Worm (Caenorhabditis elegans) whole organism, late embryonic: ENCODE data around the gene grl-7.

ENCODE experiments used
- C08G9.2 ChIP-seq: sonication (generic microtip); optimal IDR thresholded peaks from 2 replicates; lab custom pipeline; 2016; ENCODE audit warnings: mild to moderate bottlenecking, missing genetic modification characterization, moderate library complexity, missing compliant biosample characterization
- C38D4.7 ChIP-seq: fragments of 200-800 bp; sonication (Bioruptor generic); optimal IDR thresholded peaks from 2 replicates; lab custom pipeline; 2018; ENCODE audit warnings: mild to moderate bottlenecking, missing genetic modification characterization, moderate library complexity, missing compliant biosample characterization
- K09A11.1 ChIP-seq: sonication (generic microtip); optimal IDR thresholded peaks from 2 replicates; lab custom pipeline; 2017; ENCODE audit warnings: antibody characterized with exemption, mild to moderate bottlenecking, missing genetic modification characterization, missing compliant biosample characterization; ENCODE audit not compliant: insufficient read depth
- T23F11.4 ChIP-seq: fragments of 200-800 bp; sonication (Bioruptor generic); optimal IDR thresholded peaks from 2 replicates; lab custom pipeline; 2018; ENCODE audit warnings: mild to moderate bottlenecking, missing genetic modification characterization, missing compliant biosample characterization
- ama-1 ChIP-seq: fragments of 150-350 bp; optimal IDR thresholded peaks from 2 replicates; lab custom pipeline; 2014
- ceh-14 ChIP-seq: sonication (generic microtip); optimal IDR thresholded peaks from 2 replicates; lab custom pipeline; 2016; ENCODE audit warnings: missing genotype, missing genetic modification characterization, missing compliant biosample characterization
- ceh-18 ChIP-seq: sonication (generic microtip); optimal IDR thresholded peaks from 2 replicates; lab custom pipeline; 2016; ENCODE audit warnings: missing genetic modification characterization, missing compliant biosample characterization
- ceh-30 ChIP-seq: fragments of 150-350 bp; optimal IDR thresholded peaks from 2 replicates; lab custom pipeline; 2014; ENCODE audit warnings: missing biosample characterization, missing genetic modification characterization
- ceh-31 ChIP-seq: sonication (generic microtip); optimal IDR thresholded peaks from 2 replicates; lab custom pipeline; 2016; ENCODE audit warnings: missing genetic modification characterization, missing compliant biosample characterization
- ceh-45 ChIP-seq: fragments of 200-800 bp; sonication (Bioruptor generic); IDR thresholded peaks from 2 replicates; pipeline ENCODE4 v1.3.6; 2022; ENCODE audit warnings: missing genetic modification reagents, missing genetic modification characterization, missing compliant biosample characterization
- ceh-9 ChIP-seq: sonication (generic microtip); optimal IDR thresholded peaks from 2 replicates; lab custom pipeline; 2016; ENCODE audit warnings: mild to moderate bottlenecking, missing genetic modification characterization, inconsistent platforms, missing compliant biosample characterization
- dmd-4 ChIP-seq: sonication (generic microtip); optimal IDR thresholded peaks from 2 replicates; lab custom pipeline; 2016; ENCODE audit warnings: borderline replicate concordance, missing genetic modification characterization, missing compliant biosample characterization
- dve-1 ChIP-seq: sonication (generic microtip); optimal IDR thresholded peaks from 2 replicates; lab custom pipeline; 2017; ENCODE audit warnings: antibody characterized with exemption, mild to moderate bottlenecking, missing genetic modification characterization, missing compliant biosample characterization
- elt-2 ChIP-seq: sonication (generic microtip); optimal IDR thresholded peaks from 2 replicates; lab custom pipeline; 2016; ENCODE audit warnings: missing genetic modification reagents, missing genetic modification characterization, missing compliant biosample characterization
- elt-4 ChIP-seq: sonication (generic microtip); optimal IDR thresholded peaks from 2 replicates; lab custom pipeline; 2016; ENCODE audit warnings: missing genetic modification characterization, missing compliant biosample characterization
- ets-4 ChIP-seq: sonication (generic microtip); optimal IDR thresholded peaks from 2 replicates; lab custom pipeline; 2016; ENCODE audit warnings: missing genetic modification characterization, missing compliant biosample characterization
- eyg-1 ChIP-seq: sonication (generic microtip); optimal IDR thresholded peaks from 2 replicates; lab custom pipeline; 2016; ENCODE audit warnings: missing genotype, missing genetic modification characterization, missing compliant biosample characterization
- fax-1 ChIP-seq: sonication (generic microtip); optimal IDR thresholded peaks from 2 replicates; lab custom pipeline; 2016; ENCODE audit warnings: missing genotype, missing genetic modification characterization, missing compliant biosample characterization
- fkh-10 ChIP-seq: fragments of 150-350 bp; optimal IDR thresholded peaks from 2 replicates; lab custom pipeline; 2014; ENCODE audit warnings: missing biosample characterization, missing genetic modification reagents, missing genetic modification characterization
- fkh-6 ChIP-seq: sonication (generic microtip); optimal IDR thresholded peaks from 2 replicates; lab custom pipeline; 2016; ENCODE audit warnings: missing genetic modification characterization, missing compliant biosample characterization
- gmeb-2 ChIP-seq: sonication (generic microtip); optimal IDR thresholded peaks from 2 replicates; lab custom pipeline; 2016; ENCODE audit warnings: missing genetic modification characterization, inconsistent platforms, missing compliant biosample characterization
- hlh-13 ChIP-seq: fragments of 200-800 bp; sonication (Bioruptor generic); optimal IDR thresholded peaks from 2 replicates; lab custom pipeline; 2018; ENCODE audit warnings: mild to moderate bottlenecking, missing genetic modification characterization, missing compliant biosample characterization
- hlh-15 ChIP-seq: sonication (generic microtip); optimal IDR thresholded peaks from 2 replicates; lab custom pipeline; 2016; ENCODE audit warnings: missing genetic modification characterization, missing compliant biosample characterization
- hlh-6 ChIP-seq: sonication (generic microtip); optimal IDR thresholded peaks from 2 replicates; lab custom pipeline; 2016; ENCODE audit warnings: missing genotype, missing genetic modification characterization, missing compliant biosample characterization
- hlh-8 ChIP-seq: sonication (generic microtip); optimal IDR thresholded peaks from 2 replicates; lab custom pipeline; 2016; ENCODE audit warnings: missing genotype, missing genetic modification characterization, missing compliant biosample characterization
- lim-6 ChIP-seq: sonication (generic microtip); optimal IDR thresholded peaks from 2 replicates; lab custom pipeline; 2016; ENCODE audit warnings: missing genetic modification characterization, missing compliant biosample characterization
- madf-2 ChIP-seq: sonication (generic microtip); optimal IDR thresholded peaks from 2 replicates; lab custom pipeline; 2017; ENCODE audit warnings: missing genetic modification characterization, missing compliant biosample characterization
- mec-3 ChIP-seq: sonication (generic microtip); optimal IDR thresholded peaks from 2 replicates; lab custom pipeline; 2016; ENCODE audit warnings: borderline replicate concordance, missing genetic modification characterization, missing compliant biosample characterization
- nfya-1 ChIP-seq: sonication (generic microtip); optimal IDR thresholded peaks from 2 replicates; lab custom pipeline; 2017; ENCODE audit warnings: missing genetic modification characterization, mild to moderate bottlenecking, missing compliant biosample characterization, antibody characterized with exemption, moderate library complexity
- nhr-11 ChIP-seq: fragments of 150-350 bp; optimal IDR thresholded peaks from 2 replicates; lab custom pipeline; 2014; ENCODE audit warnings: missing biosample characterization, missing genetic modification characterization
- nhr-232 ChIP-seq: sonication (generic microtip); optimal IDR thresholded peaks from 2 replicates; lab custom pipeline; 2016; ENCODE audit warnings: missing genetic modification characterization, missing compliant biosample characterization
- npax-4 ChIP-seq: sonication (generic microtip); optimal IDR thresholded peaks from 2 replicates; lab custom pipeline; 2016; ENCODE audit warnings: missing genetic modification characterization, missing compliant biosample characterization
- odd-2 ChIP-seq: sonication (generic microtip); optimal IDR thresholded peaks from 2 replicates; lab custom pipeline; 2017; ENCODE audit warnings: antibody characterized with exemption, mild to moderate bottlenecking, missing genetic modification characterization, missing compliant biosample characterization
- pqm-1 ChIP-seq: sonication (generic microtip); optimal IDR thresholded peaks from 2 replicates; lab custom pipeline; 2016; ENCODE audit warnings: missing genetic modification characterization, missing compliant biosample characterization
- pros-1 ChIP-seq: fragments of 150-350 bp; optimal IDR thresholded peaks from 2 replicates; lab custom pipeline; 2014; ENCODE audit warnings: missing biosample characterization, missing genetic modification reagents, missing genetic modification characterization
- ref-2 ChIP-seq: sonication (generic microtip); optimal IDR thresholded peaks from 2 replicates; lab custom pipeline; 2016; ENCODE audit warnings: missing genetic modification characterization, missing compliant biosample characterization
- rnt-1 ChIP-seq: sonication (generic microtip); optimal IDR thresholded peaks from 2 replicates; lab custom pipeline; 2016; ENCODE audit warnings: missing genetic modification characterization, missing compliant biosample characterization
- sdc-2 ChIP-seq: sonication (generic microtip); optimal IDR thresholded peaks from 2 replicates; lab custom pipeline; 2016; ENCODE audit warnings: missing genotype, missing genetic modification characterization, missing compliant biosample characterization
- sox-4 ChIP-seq: sonication (generic microtip); optimal IDR thresholded peaks from 2 replicates; lab custom pipeline; 2017; ENCODE audit warnings: mild to moderate bottlenecking, missing genetic modification characterization, inconsistent platforms, missing compliant biosample characterization
- syd-9 ChIP-seq: sonication (generic microtip); optimal IDR thresholded peaks from 2 replicates; lab custom pipeline; 2016; ENCODE audit warnings: mild to moderate bottlenecking, missing genetic modification characterization, moderate library complexity, missing compliant biosample characterization
- tbx-2 ChIP-seq: sonication (generic microtip); optimal IDR thresholded peaks from 2 replicates; lab custom pipeline; 2016; ENCODE audit warnings: missing genetic modification characterization, missing compliant biosample characterization
- unc-86 ChIP-seq: sonication (generic microtip); optimal IDR thresholded peaks from 2 replicates; lab custom pipeline; 2016; ENCODE audit warnings: missing genetic modification characterization, missing compliant biosample characterization

The grl-7 gene

DNA sequence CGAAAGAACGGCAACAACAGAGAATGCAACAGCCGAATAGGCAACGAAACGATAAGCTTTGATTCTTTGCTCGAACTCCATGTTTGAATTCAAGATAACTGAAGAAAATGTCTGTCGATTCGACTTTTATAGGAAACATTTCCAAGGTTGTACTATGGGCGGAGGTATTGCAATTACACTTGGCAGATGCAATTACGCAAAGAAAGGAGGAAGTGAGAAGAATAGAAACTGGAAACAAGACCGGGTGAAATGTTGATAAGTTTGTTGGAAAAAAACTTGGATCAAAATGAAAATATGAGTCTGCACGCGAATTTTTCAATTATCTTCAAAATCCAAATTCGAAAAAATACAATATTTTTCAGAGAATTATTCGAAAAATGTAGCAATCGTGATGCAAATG is 43.0 kb upstream of the grl-7 start, which contains the start of gene col-155:
Gene col-155, minus strand, starts transcription at position 101 of the 400 bp plus-strand sequence.
- TF ChIP-seq lim-6 (tag; lab: Kevin White, UChicago) (no peak), eyg-1 (no peak), K09A11.1 (no peak), fax-1 (tag; lab: Kevin White, UChicago) (no peak), pqm-1 (tag; lab: Kevin White, UChicago) (no peak), fkh-10 (GFP tag; lab: Kevin White, UChicago) (no peak), syd-9 (tag; lab: Kevin White, UChicago) (no peak), nhr-232 (tag; lab: Kevin White, UChicago) (no peak), dve-1 (no peak), ceh-14 (no peak), sdc-2 (tag; lab: Kevin White, UChicago) (no peak), ets-4 (no peak), odd-2 (tag; lab: Kevin White, UChicago) (no peak), hlh-8 (no peak), sox-4 (tag; lab: Kevin White, UChicago) (no peak), hlh-13 (GFP tag; lab: Kevin White, UChicago) (no peak), hlh-15 (no peak), ref-2 (tag; lab: Kevin White, UChicago) (no peak), C08G9.2 (tag; lab: Kevin White, UChicago) (no peak), madf-2 (tag; lab: Kevin White, UChicago) (no peak)

DNA sequence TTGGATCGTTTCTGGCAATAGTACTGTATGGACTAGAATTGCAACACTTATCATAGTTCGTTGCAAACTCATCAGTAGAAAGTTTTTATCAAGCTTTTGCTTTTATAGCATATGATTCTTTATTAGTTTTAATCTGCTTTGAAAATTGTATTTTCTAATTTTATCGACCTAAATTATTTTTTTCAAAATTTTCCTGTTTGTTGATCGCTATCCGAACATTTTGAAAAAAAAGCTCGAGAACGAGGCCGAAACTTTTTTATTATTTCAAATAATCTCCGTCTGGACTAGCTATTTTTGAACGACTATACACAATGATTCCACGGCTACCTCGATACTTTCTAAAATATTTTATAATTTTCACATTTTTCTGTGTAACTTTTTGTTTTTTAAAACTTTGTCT is 39.6 kb upstream of the grl-7 start, which contains the start of gene F55C10.4:
Gene F55C10.4, plus strand, starts transcription at position 301 of the 400 bp plus-strand sequence.
- TF ChIP-seq C38D4.7 (GFP tag; lab: Kevin White, UChicago): no peak
- no peak for TF ChIP-seq mec-3 (tag; lab: Kevin White, UChicago)
- TF ChIP-seq hlh-15: no peak
- no peak for TF ChIP-seq dve-1
- no peak for TF ChIP-seq pros-1 (tag; lab: Kevin White, UChicago)
- TF ChIP-seq hlh-6 (tag; lab: Kevin White, UChicago): no peak
- no peak for TF ChIP-seq K09A11.1
- TF ChIP-seq ama-1: no peak
- TF ChIP-seq elt-4 (tag; lab: Kevin White, UChicago): no peak
- no peak for TF ChIP-seq fax-1 (tag; lab: Kevin White, UChicago)
- TF ChIP-seq ceh-18: no peak
- TF ChIP-seq pqm-1 (tag; lab: Kevin White, UChicago): no peak
- TF ChIP-seq fkh-6 (tag; lab: Kevin White, UChicago): no peak
- TF ChIP-seq ceh-9 (tag; lab: Kevin White, UChicago): no peak
- no peak for TF ChIP-seq dmd-4 (tag; lab: Kevin White, UChicago)
- TF ChIP-seq gmeb-2 (tag; lab: Kevin White, UChicago): no peak
- no peak for TF ChIP-seq nhr-11
- no peak for TF ChIP-seq tbx-2 (tag; lab: Kevin White, UChicago)
- no peak for TF ChIP-seq nfya-1 (tag; lab: Kevin White, UChicago)
- no peak for TF ChIP-seq ceh-30

DNA sequence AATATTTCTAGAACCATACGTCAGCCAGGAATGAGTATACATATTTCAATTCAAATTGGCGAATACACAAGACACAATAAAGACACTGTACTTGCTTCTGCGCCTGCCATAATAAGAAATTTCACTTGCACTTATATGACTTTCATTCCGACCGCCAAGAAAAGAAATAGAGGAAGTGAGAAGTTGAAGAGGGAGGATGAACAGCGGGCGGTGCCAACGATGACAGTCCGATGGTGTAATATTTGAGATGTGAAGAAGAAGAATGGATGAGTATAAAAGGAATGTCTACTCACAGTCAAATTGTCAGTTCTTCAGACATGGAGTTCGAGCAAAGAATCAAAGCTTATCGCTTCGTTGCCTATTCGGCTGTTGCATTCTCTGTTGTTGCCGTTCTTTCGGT is 38.2 kb upstream of the grl-7 start, which contains the start of gene col-154:
Gene col-154, plus strand, starts transcription at position 301 of the 400 bp plus-strand sequence.
- TF ChIP-seq ama-1: no peak
- TF ChIP-seq C08G9.2 (tag; lab: Kevin White, UChicago): no peak
- no peak for TF ChIP-seq T23F11.4 (GFP tag; lab: Kevin White, UChicago)
- TF ChIP-seq unc-86 (tag; lab: Kevin White, UChicago): no peak
- TF ChIP-seq ceh-45: no peak
- TF ChIP-seq ceh-31 (tag; lab: Kevin White, UChicago): no peak
- no peak for TF ChIP-seq mec-3 (tag; lab: Kevin White, UChicago)
- TF ChIP-seq hlh-8: no peak
- TF ChIP-seq hlh-13 (GFP tag; lab: Kevin White, UChicago): no peak
- TF ChIP-seq K09A11.1: no peak
- no peak for TF ChIP-seq tbx-2 (tag; lab: Kevin White, UChicago)
- no peak for TF ChIP-seq npax-4
- TF ChIP-seq elt-2 (tag; lab: Kevin White, UChicago): no peak
- no peak for TF ChIP-seq syd-9 (tag; lab: Kevin White, UChicago)
- TF ChIP-seq elt-4 (tag; lab: Kevin White, UChicago): no peak
- no peak for TF ChIP-seq rnt-1
- TF ChIP-seq, all 69 proteins: peak for 0
